Worm (Caenorhabditis elegans) whole organism, L3 larva: ENCODE data around the gene srg-29.

Experiments used
- ama-1 ChIP-seq: fragments of 150-350 bp; optimal IDR thresholded peaks from 2 replicates; lab custom pipeline; 2018
- elt-3 ChIP-seq, 3 experiments: fragments of 150-350 bp in 1 of 3; sonication (generic microtip) in 2 of 3; optimal IDR thresholded peaks; 2 replicates in 2 of 3; 4 replicates in 1 of 3; lab custom pipeline; 2014 to 2017; ENCODE audit warnings: missing biosample characterization in 3 of 3, missing genetic modification characterization in 3 of 3
- fkh-2 ChIP-seq: fragments of 150-350 bp; optimal IDR thresholded peaks from 2 replicates; lab custom pipeline; 2014; ENCODE audit warnings: missing biosample characterization, missing genetic modification reagents, missing genetic modification characterization
- mdl-1 ChIP-seq: fragments of 150-350 bp; optimal IDR thresholded peaks from 2 replicates; lab custom pipeline; 2014; ENCODE audit warnings: missing biosample characterization, missing genetic modification characterization
- nhr-11 ChIP-seq: fragments of 150-350 bp; optimal IDR thresholded peaks from 2 replicates; lab custom pipeline; 2014; ENCODE audit warnings: missing biosample characterization, missing genetic modification characterization
- nhr-237 ChIP-seq: fragments of 150-350 bp; optimal IDR thresholded peaks from 2 replicates; lab custom pipeline; 2014; ENCODE audit warnings: missing biosample characterization, missing genetic modification characterization
- skn-1 ChIP-seq: fragments of 150-350 bp; optimal IDR thresholded peaks from 2 replicates; lab custom pipeline; 2014; ENCODE audit warnings: missing biosample characterization, missing genetic modification characterization

- TF ChIP-seq nhr-237 (tag; lab: Kevin White, UChicago) (no peak), elt-3 (tag; optimal IDR thresholded peaks at IDR 0.05; lab: Kevin White, UChicago) (no peak), ama-1 (no peak), mdl-1 (tag; lab: Kevin White, UChicago) (no peak), nhr-11 (tag; lab: Kevin White, UChicago) (no peak), skn-1 (tag; lab: Kevin White, UChicago) (no peak), fkh-2 (tag; lab: Kevin White, UChicago) (no peak)
Observed at ce11 chrV:5303389-5303788, 33.6 kb upstream of the srg-29 start, which contains the start of gene ncx-2.
